Worm (Caenorhabditis elegans) whole organism, L4 larva: ENCODE data around the gene W02B3.4.
A peak's percentile ranks its signal among the peaks of the same experiment; 100 is the strongest.

Experiments used
- D1046.2 ChIP-seq: fragments of 200-800 bp; sonication (Bioruptor generic); IDR thresholded peaks from 2 replicates; pipeline ENCODE4 v1.3.6; 2022; ENCODE audit warnings: missing genetic modification characterization, missing compliant biosample characterization
- F26F4.8 ChIP-seq: fragments of 200-800 bp; sonication (Bioruptor generic); conservative IDR thresholded peaks from 2 replicates; pipeline ENCODE4 v1.3.6; 2022; ENCODE audit warnings: missing genetic modification characterization, missing compliant biosample characterization
- F37D6.2 ChIP-seq: sonication (generic microtip); optimal IDR thresholded peaks from 2 replicates; lab custom pipeline; 2016; ENCODE audit warnings: mild to moderate bottlenecking, missing genetic modification characterization, missing compliant biosample characterization
- F44E2.7 ChIP-seq: fragments of 200-800 bp; sonication (Bioruptor generic); IDR thresholded peaks from 2 replicates; pipeline ENCODE4 v2.1.2; 2022; ENCODE audit warnings: missing genetic modification characterization, missing compliant biosample characterization
- F49E8.2 ChIP-seq: sonication (generic microtip); optimal IDR thresholded peaks from 2 replicates; lab custom pipeline; 2016; ENCODE audit warnings: missing compliant biosample characterization, mild to moderate bottlenecking, missing genetic modification characterization, borderline replicate concordance
- R02D3.7 ChIP-seq: fragments of 150-350 bp; sonication (generic microtip); optimal IDR thresholded peaks from 3 replicates; lab custom pipeline; 2014; ENCODE audit warnings: missing biosample characterization, missing genetic modification characterization
- T26A8.4 ChIP-seq: fragments of 200-800 bp; sonication (Bioruptor generic); IDR thresholded peaks from 2 replicates; pipeline ENCODE4 v1.3.6; 2022; ENCODE audit warnings: missing genetic modification characterization, missing compliant biosample characterization
- Y105C5A.15 ChIP-seq: fragments of 200-800 bp; sonication (Bioruptor generic); IDR thresholded peaks from 2 replicates; pipeline ENCODE4 v1.3.6; 2022; ENCODE audit warnings: missing genetic modification characterization, missing compliant biosample characterization
- Y48G9A.11 ChIP-seq: fragments of 200-800 bp; sonication (Bioruptor generic); IDR thresholded peaks from 2 replicates; pipeline ENCODE4 v1.3.6; 2022; ENCODE audit warnings: missing genetic modification reagents, missing genetic modification characterization, missing compliant biosample characterization
- Y5F2A.4 ChIP-seq: fragments of 200-800 bp; sonication (Bioruptor generic); optimal IDR thresholded peaks from 2 replicates; lab custom pipeline; 2018; ENCODE audit warnings: mild to moderate bottlenecking, missing genetic modification characterization, missing compliant biosample characterization
- Y75B8A.6 ChIP-seq: fragments of 200-800 bp; sonication (Bioruptor generic); IDR thresholded peaks from 2 replicates; pipeline ENCODE4 v1.3.6; 2022; ENCODE audit warnings: missing genetic modification reagents, missing genetic modification characterization, missing compliant biosample characterization
- ZK546.5 ChIP-seq, 2 experiments: sonication (generic microtip); optimal IDR thresholded peaks; 2 replicates each; lab custom pipeline; 2017; ENCODE audit warnings: missing biosample characterization in 2 of 2, missing genetic modification characterization in 2 of 2
- aha-1 ChIP-seq: fragments of 150-350 bp; peaks from one replicate; lab custom pipeline; 2014; ENCODE audit warnings: missing biosample characterization, missing genetic modification characterization
- arid-1 ChIP-seq: fragments of 200-800 bp; sonication (Bioruptor generic); conservative IDR thresholded peaks from 2 replicates; pipeline ENCODE4 v1.3.6; 2022; ENCODE audit warnings: missing genetic modification reagents, missing genetic modification characterization, missing compliant biosample characterization
- ceh-20 ChIP-seq: fragments of 200-800 bp; sonication (Bioruptor generic); IDR thresholded peaks from 2 replicates; pipeline ENCODE4 v1.3.6; 2022; ENCODE audit warnings: missing genetic modification reagents, missing genetic modification characterization, missing compliant biosample characterization
- ceh-44 ChIP-seq: fragments of 200-800 bp; sonication (Bioruptor generic); IDR thresholded peaks from 2 replicates; pipeline ENCODE4 v1.3.6; 2022; ENCODE audit warnings: missing genetic modification reagents, missing genetic modification characterization, missing compliant biosample characterization
- ceh-82 ChIP-seq: sonication (generic microtip); optimal IDR thresholded peaks from 2 replicates; lab custom pipeline; 2017; ENCODE audit warnings: missing biosample characterization, missing genetic modification characterization
- ctbp-1 ChIP-seq: fragments of 200-800 bp; sonication (Bioruptor generic); IDR thresholded peaks from 2 replicates; pipeline ENCODE4 v1.3.6; 2022; ENCODE audit warnings: missing genetic modification reagents, missing genetic modification characterization, missing compliant biosample characterization
- daf-19 ChIP-seq: fragments of 200-800 bp; sonication (Bioruptor generic); conservative IDR thresholded peaks from 2 replicates; pipeline ENCODE4 v1.3.6; 2022; ENCODE audit warnings: missing genetic modification characterization, missing compliant biosample characterization
- dmd-9 ChIP-seq: fragments of 200-800 bp; sonication (Bioruptor generic); IDR thresholded peaks from 2 replicates; pipeline ENCODE4 v1.3.6; 2022; ENCODE audit warnings: missing genetic modification reagents, missing genetic modification characterization, missing compliant biosample characterization
- egl-27 ChIP-seq: sonication (generic microtip); optimal IDR thresholded peaks from 3 replicates; lab custom pipeline; 2017; ENCODE audit warnings: missing biosample characterization, missing genetic modification reagents, missing genetic modification characterization
- fkh-10 ChIP-seq: fragments of 150-350 bp; optimal IDR thresholded peaks from 2 replicates; lab custom pipeline; 2014; ENCODE audit warnings: missing biosample characterization, missing genetic modification reagents, missing genetic modification characterization
- fos-1 ChIP-seq: fragments of 150-350 bp; optimal IDR thresholded peaks from 2 replicates; lab custom pipeline; 2014; ENCODE audit warnings: missing biosample characterization, missing genetic modification characterization
- hlh-30 ChIP-seq: sonication (generic microtip); optimal IDR thresholded peaks from 2 replicates; lab custom pipeline; 2017; ENCODE audit warnings: antibody characterized with exemption, mild to moderate bottlenecking, missing genetic modification characterization, missing compliant biosample characterization; ENCODE audit not compliant: insufficient read depth
- jun-1 ChIP-seq: fragments of 150-350 bp; optimal IDR thresholded peaks from 2 replicates; lab custom pipeline; 2014; ENCODE audit warnings: missing biosample characterization, missing genetic modification reagents, missing genetic modification characterization
- lim-7 ChIP-seq: fragments of 200-800 bp; sonication (Bioruptor generic); IDR thresholded peaks from 2 replicates; pipeline ENCODE4 v1.3.6; 2022; ENCODE audit warnings: missing genetic modification characterization, missing compliant biosample characterization
- lin-1 ChIP-seq: fragments of 200-800 bp; sonication (Bioruptor generic); IDR thresholded peaks from 2 replicates; pipeline ENCODE4 v1.3.6; 2022; ENCODE audit warnings: missing genetic modification reagents, missing genetic modification characterization, missing compliant biosample characterization
- lir-3 ChIP-seq: sonication (generic microtip); optimal IDR thresholded peaks from 2 replicates; lab custom pipeline; 2016; ENCODE audit warnings: mild to moderate bottlenecking, missing genetic modification characterization, missing compliant biosample characterization
- lsy-2 ChIP-seq, 2 experiments: fragments of 150-350 bp in 1 of 2; sonication (generic microtip) in 1 of 2; optimal IDR thresholded peaks; 2 replicates each; lab custom pipeline; 2014 to 2017; ENCODE audit warnings: missing biosample characterization in 2 of 2, missing genetic modification characterization in 2 of 2
- madf-5 ChIP-seq, 2 experiments: fragments of 200-800 bp; sonication (Bioruptor generic); IDR thresholded peaks; 2 replicates each; pipeline ENCODE4 v1.3.6; 2022; ENCODE audit warnings: missing compliant biosample characterization in 2 of 2, missing genetic modification characterization in 2 of 2
- madf-9 ChIP-seq: fragments of 200-800 bp; sonication (Bioruptor generic); conservative IDR thresholded peaks from 2 replicates; pipeline ENCODE4 v1.3.6; 2022; ENCODE audit warnings: missing genetic modification reagents, missing genetic modification characterization, missing compliant biosample characterization
- mdl-1 ChIP-seq, 2 experiments: fragments of 150-350 bp in 1 of 2; sonication (generic microtip) in 1 of 2; optimal IDR thresholded peaks; 2 replicates each; lab custom pipeline; 2014 to 2017; ENCODE audit warnings: missing biosample characterization in 2 of 2, missing genetic modification characterization in 2 of 2
- mes-2 ChIP-seq: sonication (generic microtip); optimal IDR thresholded peaks from 2 replicates; lab custom pipeline; 2016; ENCODE audit warnings: missing genotype, mild to moderate bottlenecking, missing genetic modification characterization, missing compliant biosample characterization; ENCODE audit not compliant: poor library complexity, severe bottlenecking
- nhr-10 ChIP-seq: fragments of 150-350 bp; optimal IDR thresholded peaks from 2 replicates; lab custom pipeline; 2014; ENCODE audit warnings: missing biosample characterization, missing genetic modification characterization
- nhr-237 ChIP-seq: sonication (generic microtip); optimal IDR thresholded peaks from 2 replicates; lab custom pipeline; 2017; ENCODE audit warnings: missing biosample characterization, missing genetic modification characterization
- nhr-28 ChIP-seq: fragments of 150-350 bp; optimal IDR thresholded peaks from 2 replicates; lab custom pipeline; 2014; ENCODE audit warnings: missing biosample characterization, missing genetic modification characterization
- nhr-41 ChIP-seq: fragments of 200-800 bp; sonication (Bioruptor generic); IDR thresholded peaks from 2 replicates; pipeline ENCODE4 v1.3.6; 2022; ENCODE audit warnings: missing genetic modification reagents, missing genetic modification characterization, missing compliant biosample characterization
- nhr-42 ChIP-seq: fragments of 200-800 bp; sonication (Bioruptor generic); IDR thresholded peaks from 2 replicates; pipeline ENCODE4 v1.3.6; 2022; ENCODE audit warnings: missing genetic modification characterization, missing compliant biosample characterization
- saeg-2 ChIP-seq: fragments of 200-800 bp; sonication (Bioruptor generic); IDR thresholded peaks from 2 replicates; pipeline ENCODE4 v1.3.6; 2022; ENCODE audit warnings: missing genetic modification reagents, missing genetic modification characterization, missing compliant biosample characterization
- sdz-12 ChIP-seq: fragments of 200-800 bp; sonication (Bioruptor generic); optimal IDR thresholded peaks from 2 replicates; lab custom pipeline; 2018; ENCODE audit warnings: mild to moderate bottlenecking, missing genetic modification characterization, missing compliant biosample characterization
- set-16 ChIP-seq: fragments of 200-800 bp; sonication (Bioruptor generic); IDR thresholded peaks from 2 replicates; pipeline ENCODE4 v1.3.6; 2022; ENCODE audit warnings: missing genetic modification reagents, missing genetic modification characterization, missing compliant biosample characterization
- snpc-1.2 ChIP-seq: fragments of 200-800 bp; sonication (Bioruptor generic); IDR thresholded peaks from 2 replicates; pipeline ENCODE4 v1.3.6; 2022; ENCODE audit warnings: missing genetic modification reagents, missing genetic modification characterization, missing compliant biosample characterization
- snpc-4 ChIP-seq: fragments of 150-350 bp; optimal IDR thresholded peaks from 2 replicates; lab custom pipeline; 2014; ENCODE audit warnings: missing biosample characterization, missing genetic modification characterization
- tra-1 ChIP-seq: fragments of 200-800 bp; sonication (Bioruptor generic); IDR thresholded peaks from 2 replicates; pipeline ENCODE4 v1.3.6; 2022; ENCODE audit warnings: missing genetic modification reagents, missing genetic modification characterization, missing compliant biosample characterization
- unc-130 ChIP-seq: sonication (generic microtip); optimal IDR thresholded peaks from 2 replicates; lab custom pipeline; 2016; ENCODE audit warnings: missing genetic modification reagents, missing genetic modification characterization, missing compliant biosample characterization
- vab-7 ChIP-seq: fragments of 200-800 bp; sonication (Bioruptor generic); IDR thresholded peaks from 2 replicates; pipeline ENCODE4 v1.3.6; 2022; ENCODE audit warnings: missing genetic modification reagents, missing genetic modification characterization, missing compliant biosample characterization

W02B3.4 gene

DNA sequence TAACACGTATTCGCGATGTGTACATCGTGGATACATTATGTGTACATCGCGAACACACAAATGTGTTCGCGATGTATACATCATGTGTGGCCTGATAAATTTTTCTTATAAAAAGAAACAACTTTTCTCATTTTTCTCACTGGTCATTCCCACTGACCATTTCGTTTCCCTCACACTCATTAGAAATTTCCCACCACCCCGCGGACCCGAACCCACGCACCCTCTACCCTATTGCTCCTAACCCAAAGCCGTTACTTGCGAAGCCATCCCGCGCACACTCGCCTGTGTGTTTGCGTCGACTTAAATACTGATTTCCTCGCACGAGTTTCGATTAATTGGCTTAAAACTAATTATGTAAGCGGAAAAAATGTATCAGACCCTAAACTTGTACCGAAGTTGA is 15.6 kb upstream of the W02B3.4 start (continued):
- TF ChIP-seq madf-5 (GFP tag; IDR thresholded peaks at IDR 0.05; lab: Robert Waterston, UW) (peak; percentile 59 to 85; a peak in 2 of 4 replicates), mes-2 (peak; percentile 56), ceh-82 (no peak), F26F4.8 (GFP tag; lab: Robert Waterston, UW) (peak; percentile 65; the same call in 1 of the 2 replicates), vab-7 (GFP tag; lab: Robert Waterston, UW) (peak; percentile 74), daf-19 (GFP tag; lab: Robert Waterston, UW) (no peak), ceh-44 (GFP tag; lab: Robert Waterston, UW) (peak; percentile 54; the same call in 1 of the 2 replicates), fkh-10 (GFP tag; lab: Kevin White, UChicago) (no peak), hlh-30 (tag; lab: Kevin White, UChicago) (no peak), tra-1 (GFP tag; lab: Robert Waterston, UW) (peak; percentile 57; the same call in 1 of the 2 replicates), Y5F2A.4 (GFP tag; lab: Kevin White, UChicago) (peak; percentile 9), Y105C5A.15 (GFP tag; lab: Robert Waterston, UW) (peak; percentile 73; the same call in 1 of the 2 replicates), set-16 (GFP tag; lab: Robert Waterston, UW) (peak; percentile 22; the same call in 1 of the 2 replicates), snpc-4 (tag; lab: Kevin White, UChicago) (no peak), arid-1 (peak; percentile 62; the same call in 1 of the 2 replicates), jun-1 (tag; lab: Kevin White, UChicago) (no peak), nhr-41 (0 out of 2 replicates have a peak, but pooled peaks have one; percentile 39), R02D3.7 (no peak), ctbp-1 (GFP tag; lab: Robert Waterston, UW) (peak; percentile 85), nhr-10 (no peak), sdz-12 (no peak), ceh-20 (GFP tag; lab: Robert Waterston, UW) (0 out of 2 replicates have a peak, but pooled peaks have one; percentile 32), madf-9 (peak; percentile 73), mdl-1 (tag; optimal IDR thresholded peaks at IDR 0.05; lab: Kevin White, UChicago) (no peak), Y48G9A.11 (GFP tag; lab: Robert Waterston, UW) (peak; percentile 78), T26A8.4 (GFP tag; lab: Robert Waterston, UW) (0 out of 2 replicates have a peak, but pooled peaks have one; percentile 58), saeg-2 (GFP tag; lab: Robert Waterston, UW) (no peak), D1046.2 (GFP tag; lab: Robert Waterston, UW) (peak; percentile 84), fos-1 (tag; lab: Kevin White, UChicago) (no peak), egl-27 (no peak)

DNA sequence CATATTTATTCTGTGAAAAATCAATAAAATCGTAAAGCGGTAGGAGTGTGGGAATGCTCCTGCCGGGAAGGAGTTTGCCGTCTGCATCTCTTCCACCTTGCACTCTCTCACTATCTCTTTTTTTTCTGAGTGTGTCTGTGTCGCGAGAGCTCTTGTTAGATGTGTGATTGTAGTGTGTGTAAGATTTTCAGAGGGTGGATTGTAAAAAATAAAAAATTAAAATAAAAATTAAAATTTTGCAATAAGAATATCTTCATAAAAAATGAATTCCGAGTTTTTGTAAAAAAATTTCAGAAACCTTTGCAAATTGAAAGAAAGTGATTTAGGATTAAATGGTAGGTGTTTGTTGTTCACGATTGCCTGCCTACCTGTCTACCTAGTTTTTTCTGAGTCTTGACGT is 13.2 kb upstream of the W02B3.4 start, which contains the start of gene sel-15:
Gene sel-15, minus strand, starts transcription at position 101 of the 400 bp plus-strand sequence.
- no peak for TF ChIP-seq lim-7 (GFP tag; lab: Robert Waterston, UW)
- no peak for TF ChIP-seq lsy-2 (tag; optimal IDR thresholded peaks at IDR 0.05; lab: Kevin White, UChicago)
- TF ChIP-seq nhr-28 (tag; lab: Kevin White, UChicago) = peak; percentile 44

DNA sequence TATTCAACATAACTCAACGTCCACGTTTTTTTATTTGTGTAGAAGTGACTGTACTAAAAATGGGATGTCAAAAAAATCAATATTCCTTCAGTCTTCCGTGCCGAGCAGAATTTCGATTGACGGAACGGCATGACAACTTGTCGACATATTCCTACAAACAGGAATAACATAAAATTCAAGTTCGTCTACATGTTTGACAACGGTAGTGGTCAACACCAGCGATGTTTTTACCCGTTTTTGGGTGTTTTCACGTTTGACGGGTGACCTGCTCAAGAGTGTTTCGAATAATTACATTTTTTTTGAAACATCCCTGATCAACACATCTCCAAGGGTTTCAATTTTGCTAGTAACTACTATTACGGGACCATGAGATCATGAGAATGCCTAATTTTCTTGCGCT is 8.7 kb upstream of the W02B3.4 start, which contains the start of gene W02B3.7:
Gene W02B3.7, minus strand, starts transcription at position 101 of the 400 bp plus-strand sequence.
- TF ChIP-seq lir-3 (tag; lab: Kevin White, UChicago) (no peak), dmd-9 (GFP tag; lab: Robert Waterston, UW) (no peak), nhr-10 (no peak), aha-1 (tag; lab: Kevin White, UChicago) (no peak), F49E8.2 (tag; lab: Kevin White, UChicago) (no peak), F37D6.2 (no peak), vab-7 (GFP tag; lab: Robert Waterston, UW) (no peak), F44E2.7 (GFP tag; lab: Robert Waterston, UW) (no peak), lsy-2 (tag; optimal IDR thresholded peaks at IDR 0.05; lab: Kevin White, UChicago) (no peak), unc-130 (no peak), lin-1 (no peak), nhr-237 (tag; lab: Kevin White, UChicago) (no peak), snpc-1.2 (no peak), ZK546.5 (tag; optimal IDR thresholded peaks at IDR 0.05; lab: Kevin White, UChicago) (no peak), nhr-42 (GFP tag; lab: Robert Waterston, UW) (no peak), F26F4.8 (GFP tag; lab: Robert Waterston, UW) (no peak), Y75B8A.6 (GFP tag; lab: Robert Waterston, UW) (no peak)
